Fruit fly (Drosophila melanogaster) whole organism, embryonic: Measurements from ENCODE around the gene ca.

Experiments
- Atf3 ChIP-seq: fragments of 200-800 bp; sonication (Bioruptor generic); optimal IDR thresholded peaks from 3 replicates; lab custom pipeline; 2016; ENCODE audit warnings: missing biosample characterization, missing genetic modification characterization
- Blimp-1 ChIP-seq: fragments of 200-800 bp; sonication (Bioruptor generic); optimal IDR thresholded peaks from 3 replicates; lab custom pipeline; 2018; ENCODE audit warnings: missing biosample characterization, missing genetic modification characterization, mild to moderate bottlenecking, moderate library complexity, missing genetic modification reagents
- CG10147 ChIP-seq: fragments of 200-800 bp; sonication (Bioruptor generic); optimal IDR thresholded peaks from 2 replicates; lab custom pipeline; 2019; ENCODE audit warnings: missing biosample characterization, mild to moderate bottlenecking, missing genetic modification characterization, moderate library complexity
- CG10462 ChIP-seq: fragments of 200-800 bp; sonication (Bioruptor generic); optimal IDR thresholded peaks from 2 replicates; lab custom pipeline; 2016; ENCODE audit warnings: missing biosample characterization, missing genetic modification characterization
- CG10959 ChIP-seq: fragments of 200-800 bp; sonication (Bioruptor generic); IDR thresholded peaks from 2 replicates; pipeline ENCODE4 v1.3.6; 2022; ENCODE audit warnings: missing biosample characterization, missing genetic modification characterization
- CG12769 ChIP-seq: fragments of 200-800 bp; sonication (Bioruptor generic); optimal IDR thresholded peaks from 2 replicates; lab custom pipeline; 2019; ENCODE audit warnings: missing biosample characterization, mild to moderate bottlenecking, missing genetic modification characterization, moderate library complexity
- CG14014 ChIP-seq: fragments of 200-800 bp; sonication (Bioruptor generic); IDR thresholded peaks from 2 replicates; pipeline ENCODE4 v1.3.6; 2022; ENCODE audit warnings: missing biosample characterization, missing genetic modification characterization
- CG15011 ChIP-seq: fragments of 200-800 bp; sonication (Bioruptor generic); optimal IDR thresholded peaks from 3 replicates; lab custom pipeline; 2018; ENCODE audit warnings: missing biosample characterization, mild to moderate bottlenecking, missing genetic modification characterization
- CG1602 ChIP-seq: fragments of 200-800 bp; sonication (Bioruptor generic); optimal IDR thresholded peaks from 3 replicates; lab custom pipeline; 2016; ENCODE audit warnings: missing biosample characterization, missing genetic modification characterization
- CG16863 ChIP-seq: fragments of 200-800 bp; sonication (Bioruptor generic); optimal IDR thresholded peaks from 3 replicates; lab custom pipeline; 2016; ENCODE audit warnings: missing biosample characterization, missing genetic modification characterization
- CG17359 ChIP-seq: fragments of 200-800 bp; sonication (Bioruptor generic); optimal IDR thresholded peaks from 3 replicates; lab custom pipeline; 2018; ENCODE audit warnings: missing biosample characterization, mild to moderate bottlenecking, missing genetic modification characterization, moderate library complexity
- CG17385 ChIP-seq: fragments of 200-800 bp; sonication (Bioruptor generic); optimal IDR thresholded peaks from 3 replicates; lab custom pipeline; 2018; ENCODE audit warnings: missing biosample characterization, mild to moderate bottlenecking, missing genetic modification characterization
- CG17568 ChIP-seq: fragments of 200-800 bp; sonication (Bioruptor generic); optimal IDR thresholded peaks from 2 replicates; lab custom pipeline; 2018; ENCODE audit warnings: missing biosample characterization, mild to moderate bottlenecking, missing genetic modification characterization, moderate library complexity
- CG1832 ChIP-seq: fragments of 200-800 bp; sonication (Bioruptor generic); optimal IDR thresholded peaks from 2 replicates; lab custom pipeline; 2017; ENCODE audit warnings: missing biosample characterization, mild to moderate bottlenecking, missing genetic modification characterization, inconsistent platforms
- CG18599 ChIP-seq: fragments of 200-800 bp; sonication (Bioruptor generic); optimal IDR thresholded peaks from 3 replicates; lab custom pipeline; 2017; ENCODE audit warnings: missing biosample characterization, missing genetic modification characterization, mild to moderate bottlenecking, moderate library complexity, missing genetic modification reagents
- CG30431 ChIP-seq: fragments of 200-800 bp; sonication (Bioruptor generic); optimal IDR thresholded peaks from 2 replicates; lab custom pipeline; 2017; ENCODE audit warnings: missing biosample characterization, missing genetic modification characterization
- CG3407 ChIP-seq: fragments of 200-800 bp; sonication (Bioruptor generic); optimal IDR thresholded peaks from 2 replicates; lab custom pipeline; 2018; ENCODE audit warnings: missing biosample characterization, mild to moderate bottlenecking, missing genetic modification characterization
- CG34224 ChIP-seq: fragments of 200-800 bp; sonication (Bioruptor generic); IDR thresholded peaks from 3 replicates; pipeline ENCODE4 v1.3.6; 2022; ENCODE audit warnings: missing biosample characterization, missing genetic modification characterization; ENCODE audit not compliant: partially characterized antibody
- CG3838 ChIP-seq: fragments of 200-800 bp; sonication (Bioruptor generic); optimal IDR thresholded peaks from 3 replicates; lab custom pipeline; 2016; ENCODE audit warnings: missing biosample characterization, missing genetic modification characterization
- CG3847 ChIP-seq: fragments of 200-800 bp; sonication (Bioruptor generic); IDR thresholded peaks from 2 replicates; pipeline ENCODE4 v1.3.6; 2022; ENCODE audit warnings: missing biosample characterization, missing genetic modification characterization
- CG7987 ChIP-seq: fragments of 200-800 bp; sonication (Bioruptor generic); optimal IDR thresholded peaks from 2 replicates; lab custom pipeline; 2018; ENCODE audit warnings: missing biosample characterization, mild to moderate bottlenecking, missing genetic modification characterization, moderate library complexity
- CG8281 ChIP-seq: fragments of 200-800 bp; sonication (Bioruptor generic); optimal IDR thresholded peaks from 2 replicates; lab custom pipeline; 2018; ENCODE audit warnings: missing biosample characterization, mild to moderate bottlenecking, missing genetic modification characterization, moderate library complexity
- CG8290 ChIP-seq, 3 experiments: fragments of 200-800 bp; sonication (Bioruptor generic); optimal IDR thresholded peaks; 2 replicates each; lab custom pipeline; 2016 to 2019; ENCODE audit warnings: missing biosample characterization in 3 of 3, missing genetic modification characterization in 3 of 3, mild to moderate bottlenecking in 2 of 3, moderate library complexity in 1 of 3
- CG9797 ChIP-seq: fragments of 200-800 bp; sonication (Bioruptor generic); optimal IDR thresholded peaks from 3 replicates; lab custom pipeline; 2018; ENCODE audit warnings: missing biosample characterization, mild to moderate bottlenecking, missing genetic modification characterization
- D ChIP-seq, 2 experiments: fragments of 200-800 bp in 1 of 2; fragments of >200 bp in 1 of 2; sonication (Bioruptor generic) in 1 of 2; optimal IDR thresholded peaks; 2 replicates in 1 of 2; 3 replicates in 1 of 2; lab custom pipeline; 2017; ENCODE audit warnings: mild to moderate bottlenecking in 1 of 2, missing biosample characterization in 1 of 2, missing genetic modification characterization in 1 of 2, missing genetic modification reagents in 1 of 2
- Dip3 ChIP-seq: fragments of 200-800 bp; sonication (Bioruptor generic); optimal IDR thresholded peaks from 3 replicates; lab custom pipeline; 2016; ENCODE audit warnings: missing biosample characterization, missing genetic modification characterization
- Dref ChIP-seq: fragments of 200-800 bp; sonication (Bioruptor generic); IDR thresholded peaks from 2 replicates; pipeline ENCODE4 v1.3.6; 2022; ENCODE audit warnings: missing biosample characterization, missing genetic modification characterization
- Fer3 ChIP-seq: fragments of 200-800 bp; sonication (Bioruptor generic); optimal IDR thresholded peaks from 2 replicates; lab custom pipeline; 2018; ENCODE audit warnings: missing biosample characterization, mild to moderate bottlenecking, missing genetic modification characterization, moderate library complexity
- HLH4C ChIP-seq: fragments of 200-800 bp; sonication (Bioruptor generic); IDR thresholded peaks from 3 replicates; pipeline ENCODE4 v1.3.6; 2022; ENCODE audit warnings: missing biosample characterization, missing genetic modification characterization; ENCODE audit not compliant: partially characterized antibody
- Hr3 ChIP-seq: fragments of 200-800 bp; sonication (Bioruptor generic); optimal IDR thresholded peaks from 3 replicates; lab custom pipeline; 2016; ENCODE audit warnings: missing biosample characterization, missing genetic modification characterization
- Myb ChIP-seq: fragments of 200-800 bp; sonication (Bioruptor generic); optimal IDR thresholded peaks from 2 replicates; lab custom pipeline; 2016; ENCODE audit warnings: missing biosample characterization, missing genetic modification characterization
- Pdp1 ChIP-seq, 2 experiments: fragments of 200-800 bp; sonication (Bioruptor generic); optimal IDR thresholded peaks; 3 replicates each; lab custom pipeline; 2016; ENCODE audit warnings: missing biosample characterization in 2 of 2, missing genetic modification characterization in 2 of 2, mild to moderate bottlenecking in 1 of 2, moderate library complexity in 1 of 2
- Rfx ChIP-seq: fragments of 200-800 bp; sonication (Bioruptor generic); IDR thresholded peaks from 2 replicates; pipeline ENCODE4 v1.3.6; 2022; ENCODE audit warnings: missing biosample characterization, missing genetic modification characterization
- Ssrp ChIP-seq: fragments of 200-800 bp; sonication (Bioruptor generic); optimal IDR thresholded peaks from 2 replicates; lab custom pipeline; 2018; ENCODE audit warnings: missing biosample characterization, mild to moderate bottlenecking, missing genetic modification characterization, moderate library complexity
- Trl ChIP-seq, 3 experiments: fragments of >200 bp in 2 of 3; fragments of 200-800 bp in 1 of 3; sonication (Bioruptor generic) in 1 of 3; optimal IDR thresholded peaks; 2 replicates in 1 of 3; 3 replicates in 2 of 3; lab custom pipeline; 2016 to 2017; ENCODE audit warnings: missing biosample characterization in 1 of 3, missing genetic modification characterization in 1 of 3
- bigmax ChIP-seq: fragments of 200-800 bp; sonication (Bioruptor generic); optimal IDR thresholded peaks from 2 replicates; lab custom pipeline; 2018; ENCODE audit warnings: missing biosample characterization, mild to moderate bottlenecking, missing genetic modification characterization
- btn ChIP-seq: fragments of 200-800 bp; sonication (Bioruptor generic); optimal IDR thresholded peaks from 2 replicates; lab custom pipeline; 2016; ENCODE audit warnings: missing biosample characterization, missing genetic modification characterization
- cato ChIP-seq: fragments of 200-800 bp; sonication (Bioruptor generic); optimal IDR thresholded peaks from 2 replicates; lab custom pipeline; 2016; ENCODE audit warnings: missing biosample characterization, missing genetic modification characterization, borderline replicate concordance
- croc ChIP-seq: fragments of 200-800 bp; sonication (Bioruptor generic); conservative IDR thresholded peaks from 3 replicates; pipeline ENCODE4 v1.3.6; 2022; ENCODE audit warnings: missing biosample characterization, missing genetic modification characterization
- ewg ChIP-seq: fragments of 200-800 bp; sonication (Bioruptor generic); optimal IDR thresholded peaks from 3 replicates; lab custom pipeline; 2017; ENCODE audit warnings: mild to moderate bottlenecking, missing biosample characterization, missing genetic modification reagents, missing genetic modification characterization
- knrl ChIP-seq: fragments of 200-800 bp; sonication (Bioruptor generic); IDR thresholded peaks from 3 replicates; pipeline ENCODE4 v1.3.6; 2022; ENCODE audit warnings: missing biosample characterization, missing genetic modification characterization; ENCODE audit not compliant: partially characterized antibody
- pb ChIP-seq: fragments of 200-800 bp; sonication (Bioruptor generic); optimal IDR thresholded peaks from 3 replicates; lab custom pipeline; 2016; ENCODE audit warnings: missing biosample characterization, missing genetic modification characterization
- psq ChIP-seq: fragments of 200-800 bp; sonication (Bioruptor generic); optimal IDR thresholded peaks from 2 replicates; lab custom pipeline; 2017; ENCODE audit warnings: missing biosample characterization, missing genetic modification characterization
- pzg ChIP-seq: fragments of 200-800 bp; sonication (Bioruptor generic); optimal IDR thresholded peaks from 3 replicates; lab custom pipeline; 2018; ENCODE audit warnings: missing biosample characterization, mild to moderate bottlenecking, missing genetic modification characterization, moderate library complexity
- row ChIP-seq: fragments of 200-800 bp; sonication (Bioruptor generic); IDR thresholded peaks from 3 replicates; pipeline ENCODE4 v1.3.6; 2022; ENCODE audit warnings: missing biosample characterization, missing genetic modification characterization
- slbo ChIP-seq: fragments of 200-800 bp; sonication (Bioruptor generic); IDR thresholded peaks from 2 replicates; pipeline ENCODE4 v1.3.6; 2022; ENCODE audit warnings: missing biosample characterization, missing genetic modification characterization
- slp2 ChIP-seq: fragments of 200-800 bp; sonication (Bioruptor generic); optimal IDR thresholded peaks from 2 replicates; lab custom pipeline; 2016; ENCODE audit warnings: missing biosample characterization, missing genetic modification characterization
- sna ChIP-seq: fragments of 200-800 bp; sonication (Bioruptor generic); IDR thresholded peaks from 2 replicates; pipeline ENCODE4 v1.3.6; 2022; ENCODE audit warnings: missing biosample characterization, missing genetic modification characterization; ENCODE audit not compliant: partially characterized antibody
- vvl ChIP-seq: fragments of 200-800 bp; sonication (Bioruptor generic); IDR thresholded peaks from 2 replicates; pipeline ENCODE4 v1.3.6; 2022; ENCODE audit warnings: missing biosample characterization, missing genetic modification characterization
- wdn ChIP-seq: fragments of 200-800 bp; sonication (Bioruptor generic); IDR thresholded peaks from 2 replicates; pipeline ENCODE4 v1.3.6; 2022; ENCODE audit warnings: missing biosample characterization, missing genetic modification characterization

Gene ca

dm6 chr3R:29858806-29859205 is 52.2 kb downstream of the ca start, which contains the start of gene CG7824 (continued):
- TF ChIP-seq CG10959 (no peak), CG16863 (GFP tag; lab: Kevin White, UChicago) (no peak), Dip3 (no peak), CG3838 (GFP tag; lab: Kevin White, UChicago) (no peak), slp2 (GFP tag; lab: Kevin White, UChicago) (no peak), CG17385 (GFP tag; lab: Kevin White, UChicago) (no peak), CG10147 (no peak), CG3847 (GFP tag; lab: Robert Waterston, UW) (no peak), CG1832 (GFP tag; lab: Kevin White, UChicago) (no peak), Myb (GFP tag; lab: Kevin White, UChicago) (peak; percentile 75), row (GFP tag; lab: Robert Waterston, UW) (0 out of 3 replicates have a peak, but pooled peaks have one; percentile 20), Hr3 (GFP tag; lab: Kevin White, UChicago) (no peak), btn (no peak), pb (GFP tag; lab: Kevin White, UChicago) (no peak), CG9797 (peak; percentile 57), CG30431 (GFP tag; lab: Kevin White, UChicago) (no peak), CG8290 (GFP tag; optimal IDR thresholded peaks at IDR 0.05; lab: Kevin White, UChicago) (no peak), CG8290 (tag; optimal IDR thresholded peaks at IDR 0.05; lab: Kevin White, UChicago) (no peak), pzg (GFP tag; lab: Kevin White, UChicago) (peak; percentile 74), CG14014 (GFP tag; lab: Robert Waterston, UW) (no peak), Rfx (GFP tag; lab: Robert Waterston, UW) (0 out of 2 replicates have a peak, but pooled peaks have one; percentile 8), Fer3 (tag; lab: Kevin White, UChicago) (no peak), D (optimal IDR thresholded peaks at IDR 0.05; lab: Kevin White, UChicago) (no peak), D (GFP tag; optimal IDR thresholded peaks at IDR 0.05; lab: Kevin White, UChicago) (no peak), croc (GFP tag; lab: Robert Waterston, UW) (no peak), vvl (GFP tag; lab: Robert Waterston, UW) (no peak), cato (GFP tag; lab: Kevin White, UChicago) (no peak), psq (GFP tag; lab: Kevin White, UChicago) (no peak), Dref (GFP tag; lab: Robert Waterston, UW) (peak; percentile 51), knrl (no peak), wdn (GFP tag; lab: Robert Waterston, UW) (no peak), CG18599 (GFP tag; lab: Kevin White, UChicago) (no peak), slbo (no peak), CG3407 (GFP tag; lab: Kevin White, UChicago) (no peak), CG10462 (GFP tag; lab: Kevin White, UChicago) (no peak), CG15011 (no peak), CG1602 (no peak), Trl (optimal IDR thresholded peaks at IDR 0.05; lab: Kevin White, UChicago) (no peak), Trl (GFP tag; optimal IDR thresholded peaks at IDR 0.05; lab: Kevin White, UChicago) (no peak)

dm6 chr3R:29859763-29860162 is 53.2 kb downstream of the ca start:
- peak; percentile 3 for TF ChIP-seq Blimp-1 (GFP tag; lab: Kevin White, UChicago)
- 0 out of 2 replicates have a peak, but pooled peaks have one; percentile 49 for TF ChIP-seq sna (GFP tag; lab: Robert Waterston, UW)
- no peak for TF ChIP-seq Atf3 (GFP tag; lab: Kevin White, UChicago)
- peak; percentile 52 for TF ChIP-seq CG7987 (GFP tag; lab: Kevin White, UChicago)
- peak; percentile 67 for TF ChIP-seq Fer3 (tag; lab: Kevin White, UChicago)
- peak; percentile 81 for TF ChIP-seq bigmax (GFP tag; lab: Kevin White, UChicago)
- peak; percentile 6 for TF ChIP-seq ewg
- peak in 1 of 2 experiments; percentile 54 for TF ChIP-seq Pdp1 (GFP tag; optimal IDR thresholded peaks at IDR 0.05; lab: Kevin White, UChicago)
- TF ChIP-seq Ssrp (tag; lab: Kevin White, UChicago): peak; percentile 35
- peak; percentile 68 for TF ChIP-seq HLH4C (GFP tag; lab: Robert Waterston, UW)
- TF ChIP-seq CG34224: peak; percentile 58
- peak; percentile 40 for TF ChIP-seq CG10147
- TF ChIP-seq CG8281 (tag; lab: Kevin White, UChicago): no peak
- TF ChIP-seq CG17359 (tag; lab: Kevin White, UChicago): peak; percentile 50
- TF ChIP-seq CG17568: no peak
- TF ChIP-seq CG12769: no peak
